Worm (Caenorhabditis elegans) whole organism, mixed stage, embryonic: ENCODE data around the gene gst-31.
"Not testable (repeated sequence)": the region's sequence is repeated elsewhere in the genome, so short reads cannot be mapped to it uniquely, and the experiment has no call there.

ENCODE experiments used
- M03D4.4 ChIP-seq: sonication (generic microtip); optimal IDR thresholded peaks from 2 replicates; lab custom pipeline; 2017; ENCODE audit warnings: mild to moderate bottlenecking, missing genetic modification characterization, missing compliant biosample characterization
- bed-3 ChIP-seq: fragments of 200-800 bp; sonication (Bioruptor generic); optimal IDR thresholded peaks from 3 replicates; lab custom pipeline; 2018; ENCODE audit warnings: mild to moderate bottlenecking, missing genetic modification characterization, moderate library complexity, missing compliant biosample characterization
- ceh-39 ChIP-seq: fragments of 150-350 bp; optimal IDR thresholded peaks from 2 replicates; lab custom pipeline; 2014; ENCODE audit warnings: missing biosample characterization, missing genetic modification characterization
- ceh-43 ChIP-seq: fragments of 200-800 bp; sonication (Bioruptor generic); optimal IDR thresholded peaks from 2 replicates; lab custom pipeline; 2018; ENCODE audit warnings: mild to moderate bottlenecking, missing genetic modification characterization, moderate library complexity, missing compliant biosample characterization
- ces-1 ChIP-seq: fragments of 150-350 bp; optimal IDR thresholded peaks from 2 replicates; lab custom pipeline; 2014; ENCODE audit warnings: missing biosample characterization, missing genetic modification reagents, missing genetic modification characterization
- cnd-1 ChIP-seq: fragments of 200-800 bp; sonication (Bioruptor generic); optimal IDR thresholded peaks from 2 replicates; lab custom pipeline; 2018; ENCODE audit warnings: mild to moderate bottlenecking, missing genetic modification characterization, missing compliant biosample characterization
- drap-1 ChIP-seq: fragments of 200-800 bp; sonication (Bioruptor generic); optimal IDR thresholded peaks from 3 replicates; lab custom pipeline; 2018; ENCODE audit warnings: mild to moderate bottlenecking, missing genetic modification characterization, missing compliant biosample characterization
- elt-1 ChIP-seq: sonication (generic microtip); optimal IDR thresholded peaks from 2 replicates; lab custom pipeline; 2017; ENCODE audit warnings: missing genetic modification characterization, mild to moderate bottlenecking, missing compliant biosample characterization, antibody characterized with exemption, moderate library complexity, borderline replicate concordance; ENCODE audit not compliant: insufficient read depth
- elt-3 ChIP-seq: fragments of 150-350 bp; optimal IDR thresholded peaks from 2 replicates; lab custom pipeline; 2014; ENCODE audit warnings: missing biosample characterization, missing genetic modification characterization
- flh-1 ChIP-seq: fragments of 200-800 bp; sonication (Bioruptor generic); optimal IDR thresholded peaks from 2 replicates; lab custom pipeline; 2018; ENCODE audit warnings: mild to moderate bottlenecking, missing genetic modification characterization, moderate library complexity, missing compliant biosample characterization
- ham-2 ChIP-seq: fragments of 200-800 bp; sonication (Bioruptor generic); optimal IDR thresholded peaks from 2 replicates; lab custom pipeline; 2018; ENCODE audit warnings: mild to moderate bottlenecking, missing genetic modification characterization, missing compliant biosample characterization
- hlh-1 ChIP-seq: fragments of 150-350 bp; optimal IDR thresholded peaks from 2 replicates; lab custom pipeline; 2014; ENCODE audit warnings: missing biosample characterization, missing genetic modification reagents, missing genetic modification characterization
- lin-13 ChIP-seq: fragments of 150-350 bp; optimal IDR thresholded peaks from 2 replicates; lab custom pipeline; 2014; ENCODE audit warnings: missing biosample characterization, missing genetic modification characterization
- lin-32 ChIP-seq: fragments of 200-800 bp; sonication (Bioruptor generic); optimal IDR thresholded peaks from 2 replicates; lab custom pipeline; 2018; ENCODE audit warnings: mild to moderate bottlenecking, missing genetic modification characterization, missing compliant biosample characterization
- lsy-2 ChIP-seq: fragments of 150-350 bp; optimal IDR thresholded peaks from 2 replicates; lab custom pipeline; 2014; ENCODE audit warnings: missing biosample characterization, missing genetic modification characterization
- mab-5 ChIP-seq: fragments of 150-350 bp; optimal IDR thresholded peaks from 2 replicates; lab custom pipeline; 2014; ENCODE audit warnings: missing biosample characterization, missing genetic modification characterization
- mep-1 ChIP-seq: fragments of 150-350 bp; optimal IDR thresholded peaks from 2 replicates; lab custom pipeline; 2017; ENCODE audit warnings: missing biosample characterization, missing genetic modification reagents, missing genetic modification characterization, inconsistent platforms
- mls-2 ChIP-seq: sonication (generic microtip); optimal IDR thresholded peaks from 2 replicates; lab custom pipeline; 2016; ENCODE audit warnings: mild to moderate bottlenecking, missing genetic modification characterization, moderate library complexity, missing compliant biosample characterization
- nhr-12 ChIP-seq: fragments of 150-350 bp; optimal IDR thresholded peaks from 2 replicates; lab custom pipeline; 2014; ENCODE audit warnings: missing biosample characterization, missing genetic modification characterization
- nhr-2 ChIP-seq: fragments of 150-350 bp; optimal IDR thresholded peaks from 2 replicates; lab custom pipeline; 2014; ENCODE audit warnings: missing biosample characterization, missing genetic modification characterization
- nhr-237 ChIP-seq: fragments of 150-350 bp; optimal IDR thresholded peaks from 2 replicates; lab custom pipeline; 2014; ENCODE audit warnings: missing biosample characterization, missing genetic modification characterization
- nhr-28 ChIP-seq: fragments of 150-350 bp; optimal IDR thresholded peaks from 2 replicates; lab custom pipeline; 2014; ENCODE audit warnings: missing biosample characterization, missing genetic modification characterization
- nhr-76 ChIP-seq: sonication (generic microtip); optimal IDR thresholded peaks from 2 replicates; lab custom pipeline; 2017; ENCODE audit warnings: missing biosample characterization, missing genetic modification characterization
- pha-4 ChIP-seq: fragments of 150-350 bp; optimal IDR thresholded peaks from 2 replicates; lab custom pipeline; 2018; ENCODE audit warnings: missing biosample characterization, missing genetic modification reagents, missing genetic modification characterization
- sem-2 ChIP-seq: fragments of 200-800 bp; sonication (Bioruptor generic); optimal IDR thresholded peaks from 2 replicates; lab custom pipeline; 2018; ENCODE audit warnings: mild to moderate bottlenecking, missing genetic modification characterization, missing compliant biosample characterization
- snpc-4 ChIP-seq: fragments of 150-350 bp; optimal IDR thresholded peaks from 2 replicates; lab custom pipeline; 2014; ENCODE audit warnings: missing biosample characterization, missing genetic modification characterization
- sptf-1 ChIP-seq: sonication (generic microtip); optimal IDR thresholded peaks from 2 replicates; lab custom pipeline; 2017; ENCODE audit warnings: mild to moderate bottlenecking, missing genetic modification characterization, moderate library complexity, missing compliant biosample characterization
- tbx-8 ChIP-seq: fragments of 200-800 bp; sonication (Bioruptor generic); optimal IDR thresholded peaks from 2 replicates; lab custom pipeline; 2018; ENCODE audit warnings: mild to moderate bottlenecking, missing genetic modification characterization, moderate library complexity, missing compliant biosample characterization
- unc-120 ChIP-seq: sonication (generic microtip); optimal IDR thresholded peaks from 2 replicates; lab custom pipeline; 2017; ENCODE audit warnings: missing genetic modification characterization, missing compliant biosample characterization; ENCODE audit not compliant: poor library complexity, severe bottlenecking
- unc-62 ChIP-seq: fragments of 150-350 bp; optimal IDR thresholded peaks from 2 replicates; lab custom pipeline; 2014; ENCODE audit warnings: missing biosample characterization, missing genetic modification reagents, missing genetic modification characterization
- zip-8 ChIP-seq: fragments of 150-350 bp; optimal IDR thresholded peaks from 2 replicates; lab custom pipeline; 2014; ENCODE audit warnings: missing biosample characterization, missing genetic modification characterization
- ztf-11 ChIP-seq: fragments of 150-350 bp; optimal IDR thresholded peaks from 2 replicates; lab custom pipeline; 2014; ENCODE audit warnings: missing biosample characterization, missing genetic modification characterization

Gene gst-31

ce11 chrII:15178494-15178893 lies 3.7 kb upstream of the gst-31 start, which contains the start of gene gst-32:
Gene gst-32 (minus strand): TSS chrII:15178594.
- TF ChIP-seq lin-13 (tag; lab: Kevin White, UChicago) (no peak), ztf-11 (no peak), mls-2 (tag; lab: Kevin White, UChicago) (no peak), ces-1 (GFP tag; lab: Kevin White, UChicago) (no peak), elt-1 (no peak), nhr-28 (tag; lab: Kevin White, UChicago) (no peak), snpc-4 (tag; lab: Kevin White, UChicago) (no peak), mep-1 (tag; lab: Kevin White, UChicago) (no peak), cnd-1 (no peak)
- TF ChIP-seq, all 35 proteins: peak for 0

- TF ChIP-seq nhr-2 (tag; lab: Kevin White, UChicago), result no peak
- TF ChIP-seq cnd-1, result no peak
- no peak for TF ChIP-seq M03D4.4 (tag; lab: Kevin White, UChicago)
- TF ChIP-seq nhr-76 (tag; lab: Kevin White, UChicago), result no peak
- TF ChIP-seq ceh-43 (GFP tag; lab: Kevin White, UChicago), result no peak
Measured at ce11 chrII:15175643-15176042, 878 bp upstream of the gst-31 start, which contains the start of gene Y53F4B.36. Gene Y53F4B.36 (plus strand): TSS chrII:15175943.

- peak; percentile 13 for TF ChIP-seq unc-120 (tag; lab: Kevin White, UChicago)
- TF ChIP-seq pha-4 (tag; lab: Kevin White, UChicago), result peak; percentile 23
- no peak for TF ChIP-seq mep-1 (tag; lab: Kevin White, UChicago)
- TF ChIP-seq, all 35 proteins: peak for 2
Measured at ce11 chrII:15173174-15173573, 1.6 kb downstream of the gst-31 start.

- not testable (repeated sequence) for TF ChIP-seq pha-4 (tag; lab: Kevin White, UChicago); nhr-12 (tag; lab: Kevin White, UChicago); lin-32 (GFP tag; lab: Kevin White, UChicago)
- TF ChIP-seq, all 35 proteins: peak for 0; not testable (repeated sequence) for 35
Measured at ce11 chrII:15171816-15172215, 2.9 kb downstream of the gst-31 start, which contains the start of gene gst-39. Gene gst-39 (minus strand): TSS chrII:15171916.

- TF ChIP-seq bed-3 (GFP tag; lab: Kevin White, UChicago) (no peak), cnd-1 (no peak), lin-32 (GFP tag; lab: Kevin White, UChicago) (no peak), unc-120 (tag; lab: Kevin White, UChicago) (no peak), ztf-11 (no peak), ceh-43 (GFP tag; lab: Kevin White, UChicago) (no peak)
Measured at ce11 chrII:15169811-15170282, 4.9 kb downstream of the gst-31 start, which contains the start of gene gst-29. Gene gst-29 (minus strand): TSS chrII:15169861.

- no peak for TF ChIP-seq mep-1 (tag; lab: Kevin White, UChicago)
- TF ChIP-seq zip-8, result no peak
- TF ChIP-seq sem-2 (GFP tag; lab: Kevin White, UChicago), result no peak
- TF ChIP-seq nhr-76 (tag; lab: Kevin White, UChicago), result no peak
- TF ChIP-seq nhr-12 (tag; lab: Kevin White, UChicago), result no peak
- no peak for TF ChIP-seq nhr-28 (tag; lab: Kevin White, UChicago)
- no peak for TF ChIP-seq snpc-4 (tag; lab: Kevin White, UChicago)
- TF ChIP-seq lsy-2 (tag; lab: Kevin White, UChicago), result no peak
- no peak for TF ChIP-seq M03D4.4 (tag; lab: Kevin White, UChicago)
- TF ChIP-seq nhr-2 (tag; lab: Kevin White, UChicago), result no peak
- no peak for TF ChIP-seq lin-13 (tag; lab: Kevin White, UChicago)
- no peak for TF ChIP-seq mls-2 (tag; lab: Kevin White, UChicago)
- TF ChIP-seq unc-62, result no peak
Measured at ce11 chrII:15167340-15167739, 7.4 kb downstream of the gst-31 start, which contains the start of gene gst-28. Gene gst-28 (minus strand): TSS chrII:15167577.

- no peak for TF ChIP-seq nhr-237 (tag; lab: Kevin White, UChicago)
- TF ChIP-seq nhr-28 (tag; lab: Kevin White, UChicago), result peak; percentile 33
- TF ChIP-seq ztf-11, result no peak
- TF ChIP-seq unc-120 (tag; lab: Kevin White, UChicago), result peak; percentile 65
- TF ChIP-seq sptf-1 (tag; lab: Kevin White, UChicago), result peak; percentile 93
- TF ChIP-seq snpc-4 (tag; lab: Kevin White, UChicago), result no peak
- TF ChIP-seq cnd-1, result peak; percentile 92
- TF ChIP-seq sem-2 (GFP tag; lab: Kevin White, UChicago), result peak; percentile 79
- TF ChIP-seq nhr-2 (tag; lab: Kevin White, UChicago), result no peak
- peak; percentile 85 for TF ChIP-seq tbx-8 (GFP tag; lab: Kevin White, UChicago)
- no peak for TF ChIP-seq mab-5
- peak; percentile 67 for TF ChIP-seq ham-2
- peak; percentile 90 for TF ChIP-seq lin-32 (GFP tag; lab: Kevin White, UChicago)
- peak; percentile 90 for TF ChIP-seq drap-1 (GFP tag; lab: Kevin White, UChicago)
- TF ChIP-seq unc-62, result peak; percentile 42
- TF ChIP-seq zip-8, result no peak
- TF ChIP-seq elt-1, result peak; percentile 36
- TF ChIP-seq mls-2 (tag; lab: Kevin White, UChicago), result peak; percentile 92
- peak; percentile 76 for TF ChIP-seq flh-1
- TF ChIP-seq ceh-39 (tag; lab: Kevin White, UChicago), result no peak
- TF ChIP-seq M03D4.4 (tag; lab: Kevin White, UChicago), result peak; percentile 92
- TF ChIP-seq ces-1 (GFP tag; lab: Kevin White, UChicago), result no peak
- no peak for TF ChIP-seq elt-3 (tag; lab: Kevin White, UChicago)
- peak; percentile 44 for TF ChIP-seq hlh-1 (tag; lab: Kevin White, UChicago)
Measured at ce11 chrII:15165681-15166235, 9.0 kb downstream of the gst-31 start, which contains the start of gene gst-27. Gene gst-27 (minus strand): TSS chrII:15165731.
